Fruit fly (Drosophila melanogaster) whole organism, embryonic: Measurements from ENCODE around the gene Chchd3.

Experiments
- Abd-B ChIP-seq: fragments of 200-800 bp; sonication (Bioruptor generic); optimal IDR thresholded peaks from 2 replicates; lab custom pipeline; 2018; ENCODE audit warnings: missing biosample characterization, mild to moderate bottlenecking, missing genetic modification characterization, moderate library complexity
- Antp ChIP-seq: fragments of 200-800 bp; sonication (Bioruptor generic); optimal IDR thresholded peaks from 3 replicates; lab custom pipeline; 2016; ENCODE audit warnings: missing biosample characterization, missing genetic modification characterization
- Atf-2 ChIP-seq: fragments of 200-800 bp; sonication (Bioruptor generic); optimal IDR thresholded peaks from 2 replicates; lab custom pipeline; 2016; ENCODE audit warnings: missing biosample characterization, missing genetic modification characterization
- CG11247 ChIP-seq: fragments of 200-800 bp; sonication (Bioruptor generic); IDR thresholded peaks from 2 replicates; pipeline ENCODE4 v1.3.6; 2022; ENCODE audit warnings: missing biosample characterization, missing genetic modification characterization
- CG14441 ChIP-seq: fragments of 200-800 bp; sonication (Bioruptor generic); IDR thresholded peaks from 2 replicates; pipeline ENCODE4 v1.3.6; 2022; ENCODE audit warnings: missing biosample characterization, missing genetic modification characterization
- CG17328 ChIP-seq: fragments of 200-800 bp; sonication (Bioruptor generic); IDR thresholded peaks from 2 replicates; pipeline ENCODE4 v1.3.6; 2022; ENCODE audit warnings: missing biosample characterization, missing genetic modification characterization
- CG18476 ChIP-seq: fragments of 200-800 bp; sonication (Bioruptor generic); optimal IDR thresholded peaks from 2 replicates; lab custom pipeline; 2016; ENCODE audit warnings: missing biosample characterization, mild to moderate bottlenecking, missing genetic modification characterization
- CG18764 ChIP-seq: fragments of 200-800 bp; sonication (Bioruptor generic); optimal IDR thresholded peaks from 3 replicates; lab custom pipeline; 2016; ENCODE audit warnings: missing biosample characterization, missing genetic modification characterization
- CG2202 ChIP-seq: fragments of 200-800 bp; sonication (Bioruptor generic); optimal IDR thresholded peaks from 2 replicates; lab custom pipeline; 2018; ENCODE audit warnings: missing biosample characterization, mild to moderate bottlenecking, missing genetic modification characterization
- CG2875 ChIP-seq: fragments of 200-800 bp; sonication (Bioruptor generic); optimal IDR thresholded peaks from 2 replicates; lab custom pipeline; 2017; ENCODE audit warnings: missing biosample characterization, mild to moderate bottlenecking, missing genetic modification characterization, missing genetic modification reagents
- CG3065 ChIP-seq: fragments of 200-800 bp; sonication (Bioruptor generic); optimal IDR thresholded peaks from 2 replicates; lab custom pipeline; 2016; ENCODE audit warnings: missing biosample characterization, missing genetic modification characterization
- CG31224 ChIP-seq: fragments of 200-800 bp; sonication (Bioruptor generic); IDR thresholded peaks from 2 replicates; pipeline ENCODE4 v1.3.6; 2022; ENCODE audit warnings: missing biosample characterization, missing genetic modification characterization
- CG31365 ChIP-seq: fragments of 200-800 bp; sonication (Bioruptor generic); optimal IDR thresholded peaks from 2 replicates; lab custom pipeline; 2018; ENCODE audit warnings: missing biosample characterization, mild to moderate bottlenecking, missing genetic modification characterization
- CG33557 ChIP-seq: fragments of 200-800 bp; sonication (Bioruptor generic); optimal IDR thresholded peaks from 2 replicates; lab custom pipeline; 2019; ENCODE audit warnings: missing biosample characterization, mild to moderate bottlenecking, missing genetic modification characterization, moderate library complexity
- CG4617 ChIP-seq: fragments of 200-800 bp; sonication (Bioruptor generic); optimal IDR thresholded peaks from 3 replicates; lab custom pipeline; 2016; ENCODE audit warnings: missing biosample characterization, missing genetic modification characterization, borderline replicate concordance
- CG4854 ChIP-seq: fragments of 200-800 bp; sonication (Bioruptor generic); optimal IDR thresholded peaks from 2 replicates; lab custom pipeline; 2016; ENCODE audit warnings: missing biosample characterization, missing genetic modification characterization, inconsistent platforms
- CG5245 ChIP-seq: fragments of 200-800 bp; sonication (Bioruptor generic); optimal IDR thresholded peaks from 3 replicates; lab custom pipeline; 2016; ENCODE audit warnings: missing biosample characterization, missing genetic modification characterization
- CG6689 ChIP-seq: fragments of 200-800 bp; sonication (Bioruptor generic); IDR thresholded peaks from 2 replicates; pipeline ENCODE4 v1.3.6; 2022; ENCODE audit warnings: missing biosample characterization, missing genetic modification characterization
- CTCF ChIP-seq: fragments of 200-800 bp; sonication (Bioruptor generic); optimal IDR thresholded peaks from 2 replicates; lab custom pipeline; 2017; ENCODE audit warnings: missing biosample characterization, mild to moderate bottlenecking, missing genetic modification characterization, moderate library complexity
- Dip3 ChIP-seq: fragments of 200-800 bp; sonication (Bioruptor generic); optimal IDR thresholded peaks from 3 replicates; lab custom pipeline; 2016; ENCODE audit warnings: missing biosample characterization, missing genetic modification characterization
- Eip74EF ChIP-seq, 2 experiments: fragments of 200-800 bp in 1 of 2; fragments of >200 bp in 1 of 2; sonication (Bioruptor generic) in 1 of 2; optimal IDR thresholded peaks; 2 replicates each; lab custom pipeline; 2017 to 2019; ENCODE audit warnings: missing biosample characterization in 2 of 2, missing genetic modification characterization in 2 of 2, mild to moderate bottlenecking in 1 of 2, moderate library complexity in 1 of 2
- Gsc ChIP-seq: fragments of 200-800 bp; sonication (Bioruptor generic); IDR thresholded peaks from 2 replicates; pipeline ENCODE4 v1.3.6; 2022; ENCODE audit warnings: missing biosample characterization, missing genetic modification characterization
- Hmr ChIP-seq: fragments of 200-800 bp; sonication (Bioruptor generic); optimal IDR thresholded peaks from 3 replicates; lab custom pipeline; 2017; ENCODE audit warnings: mild to moderate bottlenecking, missing biosample characterization, missing genetic modification reagents, missing genetic modification characterization
- Med ChIP-seq: fragments of 200-800 bp; sonication (Bioruptor generic); peaks from one replicate; lab custom pipeline; 2016; ENCODE audit warnings: missing biosample characterization, missing genetic modification characterization, mild to moderate bottlenecking, inconsistent platforms, moderate library complexity
- Myb ChIP-seq: fragments of 200-800 bp; sonication (Bioruptor generic); optimal IDR thresholded peaks from 2 replicates; lab custom pipeline; 2016; ENCODE audit warnings: missing biosample characterization, missing genetic modification characterization
- Nf-YA ChIP-seq: fragments of 200-800 bp; sonication (Bioruptor generic); IDR thresholded peaks from 2 replicates; pipeline ENCODE4 v1.3.6; 2022; ENCODE audit warnings: missing biosample characterization, missing genetic modification characterization
- Nf-YC ChIP-seq: fragments of 200-800 bp; optimal IDR thresholded peaks from 3 replicates; lab custom pipeline; 2019; ENCODE audit warnings: missing biosample characterization, mild to moderate bottlenecking, missing genetic modification characterization, moderate library complexity
- Oaz ChIP-seq: fragments of 200-800 bp; sonication (Bioruptor generic); IDR thresholded peaks from 2 replicates; pipeline ENCODE4 v1.3.6; 2022; ENCODE audit warnings: missing biosample characterization, missing genetic modification characterization
- Poxn ChIP-seq: fragments of 200-800 bp; sonication (Bioruptor generic); IDR thresholded peaks from 2 replicates; pipeline ENCODE4 v1.3.6; 2022; ENCODE audit warnings: missing biosample characterization, missing genetic modification characterization
- Sox102F ChIP-seq: fragments of 200-800 bp; sonication (Bioruptor generic); optimal IDR thresholded peaks from 2 replicates; lab custom pipeline; 2018; ENCODE audit warnings: missing biosample characterization, mild to moderate bottlenecking, missing genetic modification characterization, moderate library complexity
- Spps ChIP-seq: fragments of 200-800 bp; sonication (Bioruptor generic); optimal IDR thresholded peaks from 2 replicates; lab custom pipeline; 2018; ENCODE audit warnings: missing biosample characterization, mild to moderate bottlenecking, missing genetic modification characterization
- Xrp1 ChIP-seq: fragments of 200-800 bp; sonication (Bioruptor generic); IDR thresholded peaks from 2 replicates; pipeline ENCODE4 v1.3.6; 2022; ENCODE audit warnings: missing biosample characterization, missing genetic modification characterization
- bowl ChIP-seq: fragments of 200-800 bp; sonication (Bioruptor generic); IDR thresholded peaks from 2 replicates; pipeline ENCODE4 v1.3.6; 2022; ENCODE audit warnings: missing biosample characterization, missing genetic modification characterization
- btn ChIP-seq: fragments of 200-800 bp; sonication (Bioruptor generic); optimal IDR thresholded peaks from 2 replicates; lab custom pipeline; 2016; ENCODE audit warnings: missing biosample characterization, missing genetic modification characterization
- exex ChIP-seq: fragments of 200-800 bp; sonication (Bioruptor generic); optimal IDR thresholded peaks from 4 replicates; lab custom pipeline; 2018; ENCODE audit warnings: missing biosample characterization, mild to moderate bottlenecking, missing genetic modification characterization, moderate library complexity
- fu2 ChIP-seq: fragments of 200-800 bp; sonication (Bioruptor generic); optimal IDR thresholded peaks from 2 replicates; lab custom pipeline; 2016; ENCODE audit warnings: missing biosample characterization, missing genetic modification characterization
- gro ChIP-seq: fragments of 200-800 bp; sonication (Bioruptor generic); optimal IDR thresholded peaks from 2 replicates; lab custom pipeline; 2016; ENCODE audit warnings: missing biosample characterization, missing genetic modification characterization
- knrl ChIP-seq: fragments of 200-800 bp; sonication (Bioruptor generic); IDR thresholded peaks from 3 replicates; pipeline ENCODE4 v1.3.6; 2022; ENCODE audit warnings: missing biosample characterization, missing genetic modification characterization; ENCODE audit not compliant: partially characterized antibody
- nerfin-2 ChIP-seq: fragments of 200-800 bp; sonication (Bioruptor generic); IDR thresholded peaks from 2 replicates; pipeline ENCODE4 v1.3.6; 2022; ENCODE audit warnings: missing biosample characterization, missing genetic modification characterization; ENCODE audit not compliant: partially characterized antibody
- oc ChIP-seq: fragments of 200-800 bp; sonication (Bioruptor generic); optimal IDR thresholded peaks from 2 replicates; lab custom pipeline; 2018; ENCODE audit warnings: missing biosample characterization, mild to moderate bottlenecking, missing genetic modification characterization, moderate library complexity
- pan ChIP-seq, 4 experiments: fragments of >200 bp in 3 of 4; fragments of 200-800 bp in 1 of 4; sonication (Bioruptor generic) in 1 of 4; optimal IDR thresholded peaks in 3 of 4; IDR thresholded peaks in 1 of 4; 2 replicates each; pipeline versions ENCODE4 v1.3.6 to Lab custom; 2017 to 2022; ENCODE audit warnings: missing biosample characterization in 2 of 4, missing genetic modification characterization in 2 of 4, mixed read lengths in 1 of 4
- scrt ChIP-seq: fragments of 200-800 bp; sonication (Bioruptor generic); optimal IDR thresholded peaks from 2 replicates; lab custom pipeline; 2018; ENCODE audit warnings: missing biosample characterization, mild to moderate bottlenecking, missing genetic modification characterization, moderate library complexity
- sens ChIP-seq: fragments of 200-800 bp; sonication (Bioruptor generic); peaks from one replicate; lab custom pipeline; 2016; ENCODE audit warnings: missing biosample characterization, missing genetic modification characterization
- slp2 ChIP-seq: fragments of 200-800 bp; sonication (Bioruptor generic); optimal IDR thresholded peaks from 2 replicates; lab custom pipeline; 2016; ENCODE audit warnings: missing biosample characterization, missing genetic modification characterization
- sr ChIP-seq: fragments of 200-800 bp; sonication (Bioruptor generic); IDR thresholded peaks from 3 replicates; pipeline ENCODE4 v1.3.6; 2022; ENCODE audit warnings: missing biosample characterization, missing genetic modification characterization
- tin ChIP-seq: fragments of 200-800 bp; sonication (Bioruptor generic); optimal IDR thresholded peaks from 3 replicates; lab custom pipeline; 2016; ENCODE audit warnings: missing biosample characterization, missing genetic modification characterization
- toy ChIP-seq: fragments of 200-800 bp; sonication (Bioruptor generic); IDR thresholded peaks from 2 replicates; pipeline ENCODE4 v1.3.6; 2022; ENCODE audit warnings: missing biosample characterization, missing genetic modification characterization
- ttk ChIP-seq: fragments of 200-800 bp; sonication (Bioruptor generic); IDR thresholded peaks from 2 replicates; pipeline ENCODE4 v2.1.2; 2022; ENCODE audit warnings: missing biosample characterization, missing genetic modification characterization
- zen ChIP-seq: fragments of 200-800 bp; sonication (Bioruptor generic); optimal IDR thresholded peaks from 3 replicates; lab custom pipeline; 2018; ENCODE audit warnings: missing biosample characterization, mild to moderate bottlenecking, missing genetic modification characterization, moderate library complexity

Gene Chchd3

DNA sequence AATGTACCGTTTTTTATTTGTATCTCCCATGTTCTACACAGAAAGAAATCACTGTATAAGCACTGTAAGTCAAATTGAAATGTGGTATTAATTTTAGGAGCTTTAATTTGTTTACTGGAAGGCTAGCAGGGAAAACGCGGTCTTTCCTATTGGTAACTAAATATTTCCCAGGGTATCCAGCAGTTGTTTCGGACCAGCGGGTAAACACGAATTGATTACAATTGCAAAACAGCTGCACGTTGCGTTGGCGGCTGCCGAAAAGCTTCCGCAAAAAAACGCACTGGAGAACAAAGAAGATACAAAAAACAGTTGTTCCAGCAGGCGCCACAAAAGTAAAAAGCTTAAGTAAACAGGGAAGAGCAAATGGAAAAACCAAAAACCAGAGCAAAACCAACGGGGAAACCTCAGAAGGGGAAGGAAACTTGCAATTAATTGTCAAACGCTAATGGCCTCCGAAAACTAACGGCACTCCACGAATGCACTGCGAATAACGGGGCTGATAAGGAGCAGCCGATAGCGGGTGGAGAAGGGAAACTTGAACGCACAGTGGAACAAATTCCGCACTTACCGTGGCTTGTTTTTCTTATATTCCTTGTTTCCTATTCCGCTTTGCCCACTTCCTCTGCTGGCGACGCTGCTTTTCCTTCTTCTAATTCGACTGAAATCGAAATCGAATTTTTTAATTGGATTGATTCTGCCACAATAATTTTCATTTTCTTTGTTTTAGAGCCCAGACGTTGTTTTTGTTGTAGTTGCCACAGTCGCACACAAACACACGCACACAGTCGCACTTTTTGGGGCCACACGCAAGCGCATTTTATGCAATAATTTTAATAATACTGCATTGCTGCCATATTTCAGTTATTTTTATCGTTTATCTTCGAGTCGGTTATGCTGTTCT is 6.3 kb upstream of the Chchd3 start (continued):
- TF ChIP-seq Hmr (GFP tag; lab: Kevin White, UChicago), result peak; percentile 2
- no peak for TF ChIP-seq CG33557 (GFP tag; lab: Kevin White, UChicago)
- TF ChIP-seq slp2, result peak; percentile 35
- TF ChIP-seq exex (tag; lab: Kevin White, UChicago), result no peak
- no peak for TF ChIP-seq fu2
- TF ChIP-seq Abd-B (GFP tag; lab: Kevin White, UChicago), result peak; percentile 3
- peak; percentile 87 for TF ChIP-seq Med (GFP tag; lab: Kevin White, UChicago)
- TF ChIP-seq sens (GFP tag; lab: Kevin White, UChicago), result peak; percentile 92
- peak; percentile 11 for TF ChIP-seq Nf-YC (tag; lab: Kevin White, UChicago)
- TF ChIP-seq Sox102F (GFP tag; lab: Kevin White, UChicago), result peak; percentile 51
- peak; percentile 63 for TF ChIP-seq Antp
- TF ChIP-seq tin (GFP tag; lab: Kevin White, UChicago), result peak; percentile 26
- no peak for TF ChIP-seq Gsc (GFP tag; lab: Robert Waterston, UW)
- TF ChIP-seq CG4854 (GFP tag; lab: Kevin White, UChicago), result no peak
- TF ChIP-seq Oaz (GFP tag; lab: Robert Waterston, UW), result no peak; the same call in 1 of the 2 replicates
- no peak for TF ChIP-seq CG2875 (GFP tag; lab: Kevin White, UChicago)
- no peak for TF ChIP-seq CG31365
- TF ChIP-seq CTCF (GFP tag; lab: Kevin White, UChicago), result no peak
- TF ChIP-seq Atf-2 (GFP tag; lab: Kevin White, UChicago), result peak; percentile 14
- no peak for TF ChIP-seq knrl (GFP tag; lab: Robert Waterston, UW)
- TF ChIP-seq CG11247 (GFP tag; lab: Robert Waterston, UW), result no peak
- no peak for TF ChIP-seq CG18764 (GFP tag; lab: Kevin White, UChicago)
- peak; percentile 65 for TF ChIP-seq Xrp1
- no peak for TF ChIP-seq CG3065 (GFP tag; lab: Kevin White, UChicago)
- peak; percentile 49 for TF ChIP-seq CG17328 (GFP tag; lab: Robert Waterston, UW)
- TF ChIP-seq scrt (GFP tag; lab: Kevin White, UChicago), result no peak
- TF ChIP-seq Nf-YA (GFP tag; lab: Robert Waterston, UW), result no peak
- no peak for TF ChIP-seq Spps (tag; lab: Kevin White, UChicago)
- no peak for TF ChIP-seq zen
- no peak for TF ChIP-seq gro (GFP tag; lab: Kevin White, UChicago)
- no peak for TF ChIP-seq toy (GFP tag; lab: Robert Waterston, UW)
- peak; percentile 37; the same call in 1 of the 2 replicates for TF ChIP-seq CG14441
- TF ChIP-seq btn (GFP tag; lab: Kevin White, UChicago), result no peak
- TF ChIP-seq Dip3, result no peak
- no peak for TF ChIP-seq Poxn (GFP tag; lab: Robert Waterston, UW)
- no peak for TF ChIP-seq pan (optimal IDR thresholded peaks at IDR 0.05; lab: Kevin White, UChicago)
- peak in 1 of 2 experiments; percentile 52 for TF ChIP-seq pan (GFP tag; optimal IDR thresholded peaks at IDR 0.05 in 1 of 2, IDR thresholded peaks at IDR 0.05 in 1 of 2)
- TF ChIP-seq CG18476 (GFP tag; lab: Kevin White, UChicago), result no peak
- no peak for TF ChIP-seq CG4617
- no peak for TF ChIP-seq Eip74EF (GFP tag; optimal IDR thresholded peaks at IDR 0.05; lab: Kevin White, UChicago)
- peak; percentile 63 for TF ChIP-seq CG6689 (GFP tag; lab: Robert Waterston, UW)
- TF ChIP-seq ttk (GFP tag; lab: Robert Waterston, UW), result no peak
- peak; percentile 30 for TF ChIP-seq oc
- TF ChIP-seq CG31224, result no peak
- TF ChIP-seq CG5245, result no peak
- no peak for TF ChIP-seq CG2202 (tag; lab: Kevin White, UChicago)
- no peak for TF ChIP-seq bowl (GFP tag; lab: Robert Waterston, UW)
- no peak for TF ChIP-seq Myb (GFP tag; lab: Kevin White, UChicago)
- peak; percentile 32; the same call in 1 of the 2 replicates for TF ChIP-seq nerfin-2 (GFP tag; lab: Robert Waterston, UW)
- TF ChIP-seq sr (GFP tag; lab: Robert Waterston, UW), result peak; percentile 40; the same call in 1 of the 3 replicates
